Worm (Caenorhabditis elegans): Measurements from ENCODE around the gene Y51H7BR.8.

Y51H7BR.8 gene

DNA sequence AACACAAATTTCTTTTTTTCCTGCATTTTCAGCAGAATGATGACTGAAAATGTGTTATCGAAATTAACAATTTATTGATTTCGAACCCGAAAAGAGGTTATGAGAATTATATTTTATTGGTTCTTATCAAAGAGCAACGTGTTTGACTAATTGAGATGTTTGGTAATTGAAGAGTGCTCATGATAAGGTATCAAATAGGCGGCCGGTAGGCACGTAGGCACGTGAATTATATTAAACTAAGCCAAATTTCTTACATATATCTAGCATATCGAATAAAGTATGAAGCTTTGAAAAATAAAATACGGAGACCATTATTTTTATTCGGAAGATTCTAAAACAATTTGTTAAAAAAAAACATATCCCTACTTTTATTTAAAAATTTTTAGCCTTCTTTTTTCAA is 1.7 kb upstream of the Y51H7BR.8 start, which contains the start of gene math-45:
Gene math-45 (minus strand): TSS at position 101 of the 400 bp plus-strand sequence.
- TF ChIP-seq pes-1 (GFP tag; IDR thresholded peaks at IDR 0.05), result no peak
- no peak for TF ChIP-seq flt-1 (GFP tag; IDR thresholded peaks at IDR 0.05)
- TF ChIP-seq ama-1 (optimal IDR thresholded peaks at IDR 0.05), result no peak
- TF ChIP-seq hmbx-1 (tag; optimal IDR thresholded peaks at IDR 0.05), result no peak
- TF ChIP-seq sea-1 (GFP tag; conservative IDR thresholded peaks at IDR 0.05), result no peak
- no peak for TF ChIP-seq aly-1 (tag; optimal IDR thresholded peaks at IDR 0.05)
- TF ChIP-seq ceh-13 (GFP tag; optimal IDR thresholded peaks at IDR 0.05), result no peak
- no peak for TF ChIP-seq B0310.2 (tag; optimal IDR thresholded peaks at IDR 0.05)
- TF ChIP-seq tbx-11 (GFP tag; IDR thresholded peaks at IDR 0.05), result no peak
- no peak for TF ChIP-seq hnd-1 (tag; optimal IDR thresholded peaks at IDR 0.05)
- no peak for TF ChIP-seq tra-4 (tag; optimal IDR thresholded peaks at IDR 0.05)
- no peak for TF ChIP-seq scrt-1 (GFP tag; IDR thresholded peaks at IDR 0.05)
- no peak for TF ChIP-seq ceh-36 (tag; optimal IDR thresholded peaks at IDR 0.05)

DNA sequence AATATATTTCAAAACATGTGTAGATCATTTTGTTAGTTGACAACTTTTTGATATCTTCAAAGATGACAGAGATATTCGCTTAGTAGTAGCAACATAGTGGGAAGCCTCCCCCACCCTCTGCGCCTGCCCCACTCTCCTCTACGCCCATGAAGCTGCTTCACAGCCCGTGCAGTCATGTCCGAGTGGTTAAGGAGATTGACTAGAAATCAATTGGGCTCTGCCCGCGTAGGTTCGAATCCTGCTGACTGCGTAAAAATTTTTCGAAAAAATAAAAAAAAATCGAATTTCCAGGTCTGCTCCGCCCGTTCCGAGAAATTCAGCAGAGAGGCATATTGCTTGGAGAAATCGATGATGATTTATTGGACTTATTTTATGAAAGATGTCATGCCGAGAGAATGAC is 853 bp downstream of the Y51H7BR.8 start:
- TF ChIP-seq sea-1 (GFP tag; conservative IDR thresholded peaks at IDR 0.05), result no peak
- TF ChIP-seq ceh-36 (tag; optimal IDR thresholded peaks at IDR 0.05), result no peak
- no peak for TF ChIP-seq hmg-4 (GFP tag; optimal IDR thresholded peaks at IDR 0.05)
- no peak for TF ChIP-seq tra-4 (tag; optimal IDR thresholded peaks at IDR 0.05)
- TF ChIP-seq F13C5.2 (tag; optimal IDR thresholded peaks at IDR 0.05), result no peak
- 0 out of 2 replicates have a peak, but pooled peaks have one; percentile 24 for TF ChIP-seq scrt-1 (GFP tag; IDR thresholded peaks at IDR 0.05)
- TF ChIP-seq flt-1 (GFP tag; IDR thresholded peaks at IDR 0.05), result 0 out of 2 replicates have a peak, but pooled peaks have one; percentile 21
- TF ChIP-seq ceh-13 (GFP tag; optimal IDR thresholded peaks at IDR 0.05), result no peak
- no peak for TF ChIP-seq aly-1 (tag; optimal IDR thresholded peaks at IDR 0.05)
- TF ChIP-seq ama-1 (optimal IDR thresholded peaks at IDR 0.05), result no peak
- TF ChIP-seq pes-1 (GFP tag; IDR thresholded peaks at IDR 0.05), result 0 out of 2 replicates have a peak, but pooled peaks have one; percentile 47
- no peak for TF ChIP-seq hnd-1 (tag; optimal IDR thresholded peaks at IDR 0.05)
- TF ChIP-seq tbx-11 (GFP tag; IDR thresholded peaks at IDR 0.05), result no peak

DNA sequence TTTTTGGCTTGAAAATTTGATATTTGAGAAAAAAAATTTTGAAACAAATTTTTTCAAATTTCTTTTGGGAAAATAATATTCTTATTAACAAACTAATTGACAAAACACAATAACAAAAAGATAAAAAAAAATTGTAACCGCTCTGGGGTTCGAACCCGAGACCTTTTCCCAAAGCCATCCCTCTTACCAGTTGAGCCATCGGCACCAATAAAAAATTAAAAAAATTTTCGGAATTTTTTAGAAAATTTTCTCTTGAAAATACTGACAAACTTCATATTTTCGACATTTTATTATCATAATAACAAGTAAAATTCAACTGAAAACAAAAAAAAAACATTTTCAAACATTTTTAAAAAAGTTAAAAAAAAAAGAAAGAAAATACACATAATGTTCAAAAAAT is 2.9 kb downstream of the Y51H7BR.8 start:
- TF ChIP-seq pes-1 (GFP tag; IDR thresholded peaks at IDR 0.05), result no peak

DNA sequence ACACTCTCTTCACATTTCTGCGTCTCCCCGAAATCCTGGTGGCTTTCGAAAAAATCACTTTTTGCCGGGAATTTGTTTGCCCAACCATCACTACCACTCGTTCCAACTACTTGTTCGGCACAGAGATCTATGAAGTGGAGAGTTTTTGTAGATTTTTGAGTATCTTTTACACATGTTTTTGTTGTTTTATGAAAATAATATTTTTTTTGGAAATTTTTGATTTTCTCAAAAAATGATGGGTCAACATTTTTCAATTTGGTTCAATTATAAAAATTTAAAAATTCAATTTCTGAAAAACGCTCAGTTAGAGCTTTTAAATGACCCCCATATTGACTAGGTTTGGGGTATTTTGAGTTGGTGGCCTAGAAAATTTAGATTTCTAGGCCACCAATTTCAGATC is 6.5 kb downstream of the Y51H7BR.8 start, which contains the start of gene Y51H7BR.7:
Gene Y51H7BR.7 (minus strand): TSS at position 101 of the 400 bp plus-strand sequence.
- no peak for TF ChIP-seq hmbx-1 (tag; optimal IDR thresholded peaks at IDR 0.05)
- TF ChIP-seq ceh-13 (GFP tag; optimal IDR thresholded peaks at IDR 0.05), result no peak
- TF ChIP-seq hmg-4 (GFP tag; optimal IDR thresholded peaks at IDR 0.05), result no peak
- TF ChIP-seq sea-1 (GFP tag; conservative IDR thresholded peaks at IDR 0.05), result no peak
- no peak for TF ChIP-seq pes-1 (GFP tag; IDR thresholded peaks at IDR 0.05)
- no peak for TF ChIP-seq F13C5.2 (tag; optimal IDR thresholded peaks at IDR 0.05)
- TF ChIP-seq aly-1 (tag; optimal IDR thresholded peaks at IDR 0.05), result no peak
- no peak for TF ChIP-seq ama-1 (optimal IDR thresholded peaks at IDR 0.05)
- TF ChIP-seq flt-1 (GFP tag; IDR thresholded peaks at IDR 0.05), result no peak
- no peak for TF ChIP-seq tbx-37 (GFP tag; conservative IDR thresholded peaks at IDR 0.05)
- no peak for TF ChIP-seq B0310.2 (tag; optimal IDR thresholded peaks at IDR 0.05)
- no peak for TF ChIP-seq ceh-36 (tag; optimal IDR thresholded peaks at IDR 0.05)
- no peak for TF ChIP-seq tbx-11 (GFP tag; IDR thresholded peaks at IDR 0.05)
- no peak for TF ChIP-seq tra-4 (tag; optimal IDR thresholded peaks at IDR 0.05)
- TF ChIP-seq scrt-1 (GFP tag; IDR thresholded peaks at IDR 0.05), result no peak

DNA sequence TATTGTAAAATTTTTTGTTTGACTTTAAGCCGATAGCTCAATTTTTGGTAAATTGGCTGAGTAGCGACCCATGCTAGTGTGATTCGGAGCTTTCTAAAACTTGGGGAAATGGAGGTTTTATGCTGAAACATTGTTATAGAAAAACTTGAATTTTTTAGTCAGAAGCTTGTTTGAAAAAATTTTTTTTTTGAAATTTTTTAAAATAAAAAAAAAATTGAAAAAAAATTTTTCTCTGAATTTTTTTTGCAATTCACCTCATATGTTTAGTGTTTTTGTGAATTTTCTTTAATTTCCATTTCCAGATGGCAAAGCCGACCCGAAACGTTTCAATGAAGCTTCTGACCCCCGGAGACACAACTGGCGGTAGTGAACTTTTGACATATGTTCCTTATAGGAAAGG is 10.0 kb downstream of the Y51H7BR.8 start, which contains the start of gene Y51H7BR.4:
Gene Y51H7BR.4 (plus strand): TSS at position 301 of the 400 bp plus-strand sequence.
- TF ChIP-seq pes-1 (GFP tag; IDR thresholded peaks at IDR 0.05) (no peak), hmbx-1 (tag; optimal IDR thresholded peaks at IDR 0.05) (no peak), ceh-36 (tag; optimal IDR thresholded peaks at IDR 0.05) (no peak), tbx-11 (GFP tag; IDR thresholded peaks at IDR 0.05) (no peak), ets-7 (tag; optimal IDR thresholded peaks at IDR 0.05) (no peak), aly-1 (tag; optimal IDR thresholded peaks at IDR 0.05) (no peak), hmg-4 (GFP tag; optimal IDR thresholded peaks at IDR 0.05) (no peak)

DNA sequence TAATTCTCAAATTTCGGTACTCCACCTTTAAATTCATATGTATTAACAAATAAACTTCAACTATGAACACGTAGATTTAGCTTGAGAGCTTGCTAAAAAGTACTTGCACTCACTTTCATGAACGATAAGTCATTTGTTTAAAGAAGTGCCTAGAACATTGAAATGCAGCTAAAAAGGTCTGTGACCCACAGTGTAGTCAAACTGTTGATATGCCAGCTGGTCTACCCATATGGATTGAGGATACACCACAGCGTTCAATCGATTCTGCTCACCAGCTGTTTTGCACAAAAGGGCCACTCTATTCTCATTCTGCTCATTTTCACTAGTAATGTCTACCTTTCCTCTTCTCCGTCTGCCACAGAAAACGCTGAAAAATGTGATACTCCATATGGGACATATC is 16.9 kb downstream of the Y51H7BR.8 start, which contains the start of gene fbxb-43:
Gene fbxb-43 (plus strand): TSS at position 301 of the 400 bp plus-strand sequence.
- TF ChIP-seq B0310.2 (tag; optimal IDR thresholded peaks at IDR 0.05), result no peak
- TF ChIP-seq ama-1 (optimal IDR thresholded peaks at IDR 0.05), result no peak

DNA sequence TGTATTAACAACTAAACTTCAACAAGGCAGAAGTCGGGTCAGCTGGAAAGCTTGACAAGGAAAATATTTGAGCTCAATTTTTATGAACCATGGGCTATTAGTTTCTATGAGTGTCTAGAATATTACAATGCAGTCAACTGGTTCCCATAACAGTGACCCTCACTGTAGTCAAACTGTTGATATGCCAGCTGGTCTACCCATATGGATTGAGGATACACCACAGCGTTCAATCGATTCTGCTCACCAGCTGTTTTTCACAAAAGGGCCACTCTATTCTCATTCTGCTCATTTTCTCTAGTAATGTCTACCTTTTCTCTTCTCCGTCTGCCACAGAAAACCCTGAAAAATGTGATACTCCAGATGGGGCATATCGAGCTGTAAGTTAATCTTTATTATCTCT is 18.3 kb downstream of the Y51H7BR.8 start, which contains the start of gene fbxb-42:
Gene fbxb-42 (plus strand): TSS at position 301 of the 400 bp plus-strand sequence.
- TF ChIP-seq hmbx-1 (tag; optimal IDR thresholded peaks at IDR 0.05) (no peak), ceh-36 (tag; optimal IDR thresholded peaks at IDR 0.05) (no peak), sea-1 (GFP tag; conservative IDR thresholded peaks at IDR 0.05) (no peak), tra-4 (tag; optimal IDR thresholded peaks at IDR 0.05) (no peak), pes-1 (GFP tag; IDR thresholded peaks at IDR 0.05) (no peak), hmg-4 (GFP tag; optimal IDR thresholded peaks at IDR 0.05) (no peak), ama-1 (optimal IDR thresholded peaks at IDR 0.05) (no peak), tbx-11 (GFP tag; IDR thresholded peaks at IDR 0.05) (no peak), ceh-13 (GFP tag; optimal IDR thresholded peaks at IDR 0.05) (no peak), aly-1 (tag; optimal IDR thresholded peaks at IDR 0.05) (no peak), flt-1 (GFP tag; IDR thresholded peaks at IDR 0.05) (no peak), F13C5.2 (tag; optimal IDR thresholded peaks at IDR 0.05) (no peak), ets-7 (tag; optimal IDR thresholded peaks at IDR 0.05) (no peak), tbx-37 (GFP tag; conservative IDR thresholded peaks at IDR 0.05) (no peak), hnd-1 (tag; optimal IDR thresholded peaks at IDR 0.05) (no peak), scrt-1 (GFP tag; IDR thresholded peaks at IDR 0.05) (no peak)

DNA sequence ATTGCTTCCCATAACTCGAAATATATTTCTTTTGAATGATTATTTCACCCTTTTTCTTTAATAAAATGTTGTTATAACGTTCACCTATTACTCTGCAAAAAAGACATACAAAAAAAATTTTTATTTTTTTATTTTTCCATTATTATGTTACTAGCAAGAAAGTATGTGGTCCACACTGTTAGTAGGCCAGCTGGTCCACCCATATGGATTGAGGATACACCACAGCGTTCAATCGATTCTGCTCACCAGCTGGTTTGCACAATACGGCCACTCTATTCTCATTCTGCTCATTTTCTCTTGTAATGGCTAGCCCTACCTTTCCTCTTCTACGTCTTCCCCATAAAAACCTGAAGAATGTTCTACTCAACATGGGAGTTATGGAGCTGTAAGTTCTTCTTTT is 19.6 kb downstream of the Y51H7BR.8 start, which contains the start of gene fbxb-44:
Gene fbxb-44 (plus strand): TSS at position 301 of the 400 bp plus-strand sequence.
- no peak for TF ChIP-seq flt-1 (GFP tag; IDR thresholded peaks at IDR 0.05)
- TF ChIP-seq ama-1 (optimal IDR thresholded peaks at IDR 0.05), result no peak
- TF ChIP-seq sea-1 (GFP tag; conservative IDR thresholded peaks at IDR 0.05), result no peak
- no peak for TF ChIP-seq aly-1 (tag; optimal IDR thresholded peaks at IDR 0.05)
- no peak for TF ChIP-seq hmbx-1 (tag; optimal IDR thresholded peaks at IDR 0.05)
- TF ChIP-seq tbx-11 (GFP tag; IDR thresholded peaks at IDR 0.05), result no peak
- TF ChIP-seq B0310.2 (tag; optimal IDR thresholded peaks at IDR 0.05), result no peak

All from whole organism, early embryonic.